Fruit fly (Drosophila melanogaster) whole organism, wandering third instar larva: Measurements from ENCODE around the gene Npc2a.

Experiments used
- Abd-B ChIP-seq: fragments of >200 bp; optimal IDR thresholded peaks from 2 replicates; lab custom pipeline; 2017; ENCODE audit warnings: missing biosample characterization, missing genetic modification characterization
- CG32264 ChIP-seq: fragments of 200-800 bp; sonication (Bioruptor generic); optimal IDR thresholded peaks from 2 replicates; lab custom pipeline; 2016; ENCODE audit warnings: missing biosample characterization, missing genetic modification characterization
- CG9705 ChIP-seq: fragments of 200-800 bp; sonication (Bioruptor generic); optimal IDR thresholded peaks from 2 replicates; lab custom pipeline; 2018; ENCODE audit warnings: missing biosample characterization, mild to moderate bottlenecking, missing genetic modification characterization
- CrebA ChIP-seq: fragments of 200-800 bp; sonication (Bioruptor generic); optimal IDR thresholded peaks from 2 replicates; lab custom pipeline; 2016; ENCODE audit warnings: missing biosample characterization, mild to moderate bottlenecking, missing genetic modification characterization, borderline replicate concordance
- Dfd ChIP-seq: fragments of >200 bp; optimal IDR thresholded peaks from 2 replicates; lab custom pipeline; 2017; ENCODE audit warnings: missing biosample characterization, missing genetic modification characterization
- Dif ChIP-seq: fragments of 200-275, 200-300 bp; sonication (Bioruptor generic); optimal IDR thresholded peaks from 2 replicates; lab custom pipeline; 2018; ENCODE audit warnings: missing biosample characterization, missing genetic modification characterization; ENCODE audit not compliant: partially characterized antibody
- GATAd ChIP-seq: sonication (Bioruptor generic); optimal IDR thresholded peaks from 2 replicates; lab custom pipeline; 2016; ENCODE audit warnings: missing biosample characterization, missing genetic modification characterization
- HLH106 ChIP-seq: fragments of 200-800 bp; optimal IDR thresholded peaks from 3 replicates; lab custom pipeline; 2019; ENCODE audit warnings: missing biosample characterization, mild to moderate bottlenecking, missing genetic modification characterization, moderate library complexity
- Hnf4 ChIP-seq: fragments of 200-800 bp; sonication (Bioruptor generic); optimal IDR thresholded peaks from 2 replicates; lab custom pipeline; 2016; ENCODE audit warnings: missing biosample characterization, mild to moderate bottlenecking, missing genetic modification characterization
- Hr78 ChIP-seq: fragments of >200 bp; optimal IDR thresholded peaks from 2 replicates; lab custom pipeline; 2017; ENCODE audit warnings: missing biosample characterization, missing genetic modification characterization
- Hr83 ChIP-seq: fragments of 200-300 bp; sonication (Bioruptor generic); optimal IDR thresholded peaks from 2 replicates; lab custom pipeline; 2016; ENCODE audit warnings: missing biosample characterization, mild to moderate bottlenecking, missing genetic modification characterization, moderate library complexity; ENCODE audit not compliant: poor library complexity, severe bottlenecking
- Jra ChIP-seq: sonication (Bioruptor generic); optimal IDR thresholded peaks from 2 replicates; lab custom pipeline; 2016; ENCODE audit warnings: missing biosample characterization, missing genetic modification characterization
- Mio ChIP-seq: sonication (Bioruptor generic); optimal IDR thresholded peaks from 2 replicates; lab custom pipeline; 2016; ENCODE audit warnings: missing biosample characterization, missing genetic modification characterization
- Myc ChIP-seq: fragments of >200 bp; optimal IDR thresholded peaks from 2 replicates; lab custom pipeline; 2017
- N ChIP-seq: fragments of >200 bp; optimal IDR thresholded peaks from 2 replicates; lab custom pipeline; 2018; ENCODE audit warnings: missing biosample characterization, missing external identifiers, missing genetic modification characterization
- OdsH ChIP-seq: fragments of 200-800 bp; sonication (Bioruptor generic); optimal IDR thresholded peaks from 2 replicates; lab custom pipeline; 2016; ENCODE audit warnings: missing biosample characterization, mild to moderate bottlenecking, missing genetic modification characterization
- Rel ChIP-seq, 2 experiments: fragments of 200-800 bp; sonication (Bioruptor generic) in 1 of 2; optimal IDR thresholded peaks; 2 replicates in 1 of 2; 3 replicates in 1 of 2; lab custom pipeline; 2016 to 2019; ENCODE audit warnings: mild to moderate bottlenecking in 2 of 2, missing biosample characterization in 2 of 2, missing genetic modification characterization in 2 of 2, moderate library complexity in 1 of 2
- Sp1 ChIP-seq: fragments of 200-800 bp; sonication (Bioruptor generic); optimal IDR thresholded peaks from 3 replicates; lab custom pipeline; 2019; ENCODE audit warnings: missing biosample characterization, mild to moderate bottlenecking, missing genetic modification characterization, moderate library complexity
- Vsx2 ChIP-seq: fragments of 200-300, 225-300 bp; sonication (Bioruptor generic); optimal IDR thresholded peaks from 2 replicates; lab custom pipeline; 2018; ENCODE audit warnings: missing biosample characterization, missing genetic modification characterization; ENCODE audit not compliant: partially characterized antibody
- br ChIP-seq: fragments of 200-800 bp; sonication (Bioruptor generic); optimal IDR thresholded peaks from 2 replicates; lab custom pipeline; 2016; ENCODE audit warnings: missing biosample characterization, missing genetic modification characterization
- brk ChIP-seq: fragments of 200-800 bp; sonication (Bioruptor generic); optimal IDR thresholded peaks from 2 replicates; lab custom pipeline; 2016; ENCODE audit warnings: missing biosample characterization, mild to moderate bottlenecking, missing genetic modification characterization
- dl ChIP-seq, 2 experiments: fragments of 175-275, 200-275 bp in 1 of 2; fragments of 200-275 bp in 1 of 2; sonication (Bioruptor generic); optimal IDR thresholded peaks; lab custom pipeline; 2018; ENCODE audit warnings: mild to moderate bottlenecking in 2 of 2, missing biosample characterization in 2 of 2, missing genetic modification characterization in 2 of 2, moderate library complexity in 2 of 2; ENCODE audit not compliant: partially characterized antibody in 2 of 2, insufficient read depth in 1 of 2
- dmrt93B ChIP-seq: fragments of 200-800 bp; sonication (Bioruptor generic); optimal IDR thresholded peaks from 2 replicates; lab custom pipeline; 2018; ENCODE audit warnings: missing biosample characterization, mild to moderate bottlenecking, missing genetic modification characterization
- dsf ChIP-seq: sonication (Bioruptor generic); optimal IDR thresholded peaks from 2 replicates; lab custom pipeline; 2016; ENCODE audit warnings: missing biosample characterization, missing genetic modification characterization, borderline replicate concordance
- ey ChIP-seq: fragments of 200-800 bp; sonication (Bioruptor generic); optimal IDR thresholded peaks from 2 replicates; lab custom pipeline; 2016; ENCODE audit warnings: missing biosample characterization, missing genetic modification characterization
- foxo ChIP-seq, 2 experiments: fragments of 200-800 bp; sonication (Bioruptor generic); optimal IDR thresholded peaks; 2 replicates in 1 of 2; 3 replicates in 1 of 2; lab custom pipeline; 2016 to 2017; ENCODE audit warnings: missing biosample characterization in 2 of 2, missing genetic modification characterization in 2 of 2
- fru ChIP-seq: fragments of 200-800 bp; sonication (Bioruptor generic); optimal IDR thresholded peaks from 3 replicates; lab custom pipeline; 2016; ENCODE audit warnings: missing biosample characterization, mild to moderate bottlenecking, missing genetic modification characterization
- h ChIP-seq: fragments of 200-800 bp; sonication (Bioruptor generic); optimal IDR thresholded peaks from 3 replicates; lab custom pipeline; 2016; ENCODE audit warnings: missing biosample characterization, mild to moderate bottlenecking, missing genetic modification characterization
- jim ChIP-seq: fragments of 175-275, 200-325 bp; sonication (Bioruptor generic); optimal IDR thresholded peaks from 2 replicates; lab custom pipeline; 2016; ENCODE audit warnings: missing biosample characterization, mild to moderate bottlenecking, missing genetic modification characterization
- lola ChIP-seq: fragments of >200 bp; optimal IDR thresholded peaks from 2 replicates; lab custom pipeline; 2017; ENCODE audit warnings: missing biosample characterization, missing genetic modification characterization
- psq ChIP-seq: fragments of 200-800 bp; sonication (Bioruptor generic); optimal IDR thresholded peaks from 3 replicates; lab custom pipeline; 2017; ENCODE audit warnings: missing biosample characterization, mild to moderate bottlenecking, missing genetic modification characterization, moderate library complexity
- sage ChIP-seq: fragments of 200-800 bp; sonication (Bioruptor generic); optimal IDR thresholded peaks from 2 replicates; lab custom pipeline; 2016; ENCODE audit warnings: missing biosample characterization, mild to moderate bottlenecking, missing genetic modification characterization
- tai ChIP-seq: sonication (Bioruptor generic); optimal IDR thresholded peaks from 2 replicates; lab custom pipeline; 2016; ENCODE audit warnings: missing biosample characterization, missing genetic modification characterization
- usp ChIP-seq: fragments of >200 bp; optimal IDR thresholded peaks from 2 replicates; lab custom pipeline; 2017; ENCODE audit warnings: missing biosample characterization, missing genetic modification characterization
- woc ChIP-seq: sonication (Bioruptor generic); optimal IDR thresholded peaks from 2 replicates; lab custom pipeline; 2016; ENCODE audit warnings: missing biosample characterization, mild to moderate bottlenecking, missing genetic modification characterization

Gene Npc2a

DNA sequence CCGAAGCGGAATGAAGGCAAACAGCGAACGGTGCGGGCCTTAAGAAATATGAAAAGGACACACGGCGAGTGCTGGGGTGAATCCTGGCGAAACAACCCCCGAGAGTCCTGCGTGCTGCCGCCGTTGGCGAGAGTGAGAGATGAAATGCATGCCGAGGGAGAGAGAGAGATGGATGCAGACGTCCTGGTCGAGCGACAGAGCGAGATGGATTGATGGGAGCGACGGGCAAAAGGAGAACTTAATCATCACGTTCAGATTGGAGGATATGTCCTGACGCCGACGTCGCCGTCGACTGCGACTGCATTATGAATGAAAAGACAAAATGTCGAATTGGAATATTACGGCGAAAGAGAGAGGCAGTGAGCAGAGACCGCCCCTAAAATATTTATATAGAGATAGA is 33.5 kb upstream of the Npc2a start:
- TF ChIP-seq Vsx2 (GFP tag; lab: Kevin White, UChicago) (peak; percentile 38), CrebA (GFP tag; lab: Kevin White, UChicago) (no peak), Hr83 (GFP tag; lab: Kevin White, UChicago) (no peak), lola (GFP tag; lab: Kevin White, UChicago) (no peak)

DNA sequence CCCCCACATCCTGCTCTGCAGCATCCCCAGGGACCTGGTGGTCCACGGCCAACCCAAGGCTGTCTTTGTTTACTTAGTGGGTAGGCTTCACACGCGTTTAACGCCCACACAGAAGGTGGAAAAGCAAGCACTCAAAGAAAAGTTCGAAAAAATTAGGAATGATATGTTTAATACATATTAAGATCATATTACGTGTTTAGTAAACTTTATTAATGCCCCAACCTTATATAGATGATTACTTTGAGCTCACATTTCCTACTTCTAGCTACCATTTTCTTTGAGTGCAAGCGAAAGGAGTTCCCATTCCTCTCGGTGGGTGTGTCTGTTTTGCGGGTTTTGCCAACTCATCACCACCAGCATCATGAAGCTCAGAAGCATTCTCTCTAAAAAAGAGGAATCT is 28.7 kb upstream of the Npc2a start:
- TF ChIP-seq Hr78 (no peak), Mio (GFP tag; lab: Kevin White, UChicago) (no peak), Sp1 (GFP tag; lab: Kevin White, UChicago) (peak; percentile 22), OdsH (GFP tag; lab: Kevin White, UChicago) (peak; percentile 0), tai (GFP tag; lab: Kevin White, UChicago) (no peak)

DNA sequence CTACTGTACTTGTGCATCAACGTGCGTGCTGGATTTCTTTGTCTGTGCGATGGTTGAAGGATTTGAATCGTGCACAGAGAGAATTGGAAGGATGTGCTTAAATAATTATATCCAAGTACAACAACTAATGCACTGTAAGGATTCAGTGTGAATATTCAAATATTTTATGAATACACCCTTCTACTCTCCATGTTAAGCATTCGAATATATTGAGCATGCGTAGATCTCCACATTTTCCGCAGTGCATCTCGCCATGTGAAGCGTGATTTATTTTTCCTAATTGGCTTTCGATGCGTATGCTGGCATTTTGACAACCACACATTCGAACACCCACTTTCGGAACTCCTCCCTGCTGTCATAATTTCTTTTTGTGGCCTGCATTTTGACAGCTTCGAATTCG is 28.0 kb upstream of the Npc2a start:
- peak; percentile 2 for TF ChIP-seq ey (GFP tag; lab: Kevin White, UChicago)
- TF ChIP-seq sage (GFP tag; lab: Kevin White, UChicago) = no peak
- TF ChIP-seq Rel (GFP tag; optimal IDR thresholded peaks at IDR 0.05; lab: Kevin White, UChicago) = no peak
- no peak for TF ChIP-seq Rel (tag; optimal IDR thresholded peaks at IDR 0.05; lab: Kevin White, UChicago)
- peak; percentile 6 for TF ChIP-seq h
- TF ChIP-seq dmrt93B (GFP tag; lab: Kevin White, UChicago) = no peak
- TF ChIP-seq N (GFP tag; lab: Kevin White, UChicago) = no peak
- TF ChIP-seq HLH106 (tag; lab: Kevin White, UChicago) = peak; percentile 8
- TF ChIP-seq GATAd = no peak
- TF ChIP-seq dl (GFP tag; optimal IDR thresholded peaks at IDR 0.05; lab: Kevin White, UChicago; ENCODE audit: insufficient read depth in 1 of 2, partially characterized antibody in 2 of 2) = no peak
- TF ChIP-seq dsf (GFP tag; lab: Kevin White, UChicago) = no peak
- peak; percentile 5 for TF ChIP-seq fru (GFP tag; lab: Kevin White, UChicago)

DNA sequence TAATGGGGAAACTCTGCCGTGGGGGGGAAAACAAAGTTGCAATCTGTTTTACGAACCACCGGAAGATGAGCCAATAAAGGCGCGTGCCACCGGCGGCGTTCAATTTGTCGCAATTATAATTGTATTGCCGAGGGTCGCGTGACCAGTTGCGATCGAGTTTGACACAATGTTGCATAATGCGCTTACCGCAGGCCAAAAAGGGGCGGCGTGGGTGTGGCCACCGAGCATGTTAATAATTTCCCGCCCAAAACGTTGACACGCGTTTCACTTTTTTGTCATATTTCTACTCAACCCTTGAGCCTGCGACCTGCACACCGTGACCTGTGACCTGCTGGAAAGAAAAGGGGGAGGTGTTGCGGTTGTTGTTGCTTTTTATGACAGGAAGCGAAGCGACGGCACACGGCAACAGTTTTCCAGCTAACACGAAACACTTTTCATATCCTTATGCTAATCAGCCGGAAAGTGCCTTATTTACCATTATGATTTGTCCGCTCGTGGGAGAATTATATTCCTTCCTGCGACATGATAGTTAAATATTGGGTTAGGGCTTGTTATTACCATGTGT is 26.1 kb upstream of the Npc2a start:
- TF ChIP-seq Mio (GFP tag; lab: Kevin White, UChicago) (no peak), ey (GFP tag; lab: Kevin White, UChicago) (no peak), woc (GFP tag; lab: Kevin White, UChicago) (no peak), N (GFP tag; lab: Kevin White, UChicago) (no peak), Hnf4 (GFP tag; lab: Kevin White, UChicago) (no peak), dmrt93B (GFP tag; lab: Kevin White, UChicago) (no peak), sage (GFP tag; lab: Kevin White, UChicago) (no peak), psq (GFP tag; lab: Kevin White, UChicago) (no peak), h (no peak), brk (no peak), CrebA (GFP tag; lab: Kevin White, UChicago) (no peak), usp (no peak), br (GFP tag; lab: Kevin White, UChicago) (no peak), Dif (GFP tag; lab: Kevin White, UChicago) (no peak), Myc (lab: Kevin White, UChicago) (no peak), jim (no peak), CG32264 (GFP tag; lab: Kevin White, UChicago) (no peak)

DNA sequence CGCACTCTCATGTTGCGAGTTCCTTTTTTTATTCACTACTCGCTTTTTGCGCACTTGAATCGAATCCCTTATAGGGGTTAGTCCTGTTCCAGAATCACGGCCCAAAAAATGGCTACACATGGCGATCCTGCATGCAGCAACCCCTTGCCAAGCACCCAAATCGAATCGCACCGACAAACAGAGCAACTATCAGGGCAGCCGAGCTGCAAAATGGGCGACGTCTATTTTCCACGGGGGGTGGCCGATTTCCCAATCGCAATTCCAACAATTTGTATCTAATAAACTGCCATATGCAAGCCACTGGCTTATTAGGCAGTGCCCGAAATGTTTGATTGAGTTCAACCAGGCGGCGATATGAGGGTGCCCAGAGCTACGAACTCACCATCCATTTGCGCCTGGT is 20.8 kb upstream of the Npc2a start:
- TF ChIP-seq N (GFP tag; lab: Kevin White, UChicago) = no peak
- TF ChIP-seq Abd-B (GFP tag; lab: Kevin White, UChicago) = no peak
- no peak for TF ChIP-seq Mio (GFP tag; lab: Kevin White, UChicago)
- TF ChIP-seq Jra (GFP tag; lab: Kevin White, UChicago) = no peak
- no peak for TF ChIP-seq Hr83 (GFP tag; lab: Kevin White, UChicago)
- no peak for TF ChIP-seq dmrt93B (GFP tag; lab: Kevin White, UChicago)
- TF ChIP-seq h = no peak
- no peak for TF ChIP-seq OdsH (GFP tag; lab: Kevin White, UChicago)
- no peak for TF ChIP-seq jim
- TF ChIP-seq Hr78 = no peak
- no peak for TF ChIP-seq tai (GFP tag; lab: Kevin White, UChicago)
- TF ChIP-seq CG9705 = no peak
- no peak for TF ChIP-seq foxo (GFP tag; optimal IDR thresholded peaks at IDR 0.05; lab: Kevin White, UChicago)
- TF ChIP-seq Rel (GFP tag; optimal IDR thresholded peaks at IDR 0.05; lab: Kevin White, UChicago) = no peak
- no peak for TF ChIP-seq Rel (tag; optimal IDR thresholded peaks at IDR 0.05; lab: Kevin White, UChicago)
- TF ChIP-seq Sp1 (GFP tag; lab: Kevin White, UChicago) = no peak
- TF ChIP-seq Dfd (GFP tag; lab: Kevin White, UChicago) = no peak
- no peak for TF ChIP-seq Vsx2 (GFP tag; lab: Kevin White, UChicago)
- TF ChIP-seq brk = no peak
- TF ChIP-seq psq (GFP tag; lab: Kevin White, UChicago) = no peak
